Worm (Caenorhabditis elegans) whole organism, young adult: Measurements from ENCODE around the gene T10C6.7.

Experiments used
- lsy-27 ChIP-seq: sonication (generic microtip); optimal IDR thresholded peaks from 2 replicates; lab custom pipeline; 2017; ENCODE audit warnings: missing genetic modification characterization, mild to moderate bottlenecking, missing compliant biosample characterization, antibody characterized with exemption, missing genotype, borderline replicate concordance; ENCODE audit not compliant: insufficient read depth
- nhr-120 ChIP-seq: fragments of 200-800 bp; sonication (Bioruptor generic); IDR thresholded peaks from 2 replicates; pipeline ENCODE4 v1.3.6; 2022; ENCODE audit warnings: missing genetic modification characterization, missing compliant biosample characterization
- tbp1 ChIP-seq: fragments of 200-800 bp; sonication (Bioruptor generic); optimal IDR thresholded peaks from 2 replicates; lab custom pipeline; 2018; ENCODE audit warnings: mild to moderate bottlenecking, missing genetic modification characterization, missing compliant biosample characterization
- tbx-9 ChIP-seq: sonication (generic microtip); optimal IDR thresholded peaks from 2 replicates; lab custom pipeline; 2016; ENCODE audit warnings: borderline replicate concordance, missing genetic modification characterization, inconsistent platforms, missing compliant biosample characterization
- unc-130 ChIP-seq: sonication (generic microtip); optimal IDR thresholded peaks from 2 replicates; lab custom pipeline; 2016; ENCODE audit warnings: missing genetic modification reagents, missing genetic modification characterization, missing compliant biosample characterization

ce11 chrV:16015652-16016051, 15.9 kb downstream of the T10C6.7 start, which contains the start of gene str-232:
- TF ChIP-seq tbx-9 (no peak), nhr-120 (GFP tag; lab: Robert Waterston, UW) (no peak), tbp1 (GFP tag; lab: Kevin White, UChicago) (no peak), unc-130 (no peak), lsy-27 (tag; lab: Kevin White, UChicago) (no peak)
